Worm (Caenorhabditis elegans): ENCODE results near the gene K07C11.8.

- TF ChIP-seq W03F9.2 (tag; optimal IDR thresholded peaks at IDR 0.05): no peak
- TF ChIP-seq him-1 (tag; optimal IDR thresholded peaks at IDR 0.05): no peak
- TF ChIP-seq dao-5 (tag; optimal IDR thresholded peaks at IDR 0.05): no peak
Observed at ce11 chrV:8262212-8262611, 44.5 kb upstream of the K07C11.8 start.

All from whole organism, L4/young adult.